Worm (Caenorhabditis elegans) whole organism, L1 larva: ENCODE results near the gene Y66D12A.24.

Experiments used
- ama-1 ChIP-seq: fragments of 150-350 bp; optimal IDR thresholded peaks from 2 replicates; lab custom pipeline; 2014
- fos-1 ChIP-seq: fragments of 150-350 bp; optimal IDR thresholded peaks from 2 replicates; lab custom pipeline; 2014; ENCODE audit warnings: missing biosample characterization, missing genetic modification characterization
- nhr-11 ChIP-seq: fragments of 150-350 bp; optimal IDR thresholded peaks from 2 replicates; lab custom pipeline; 2014; ENCODE audit warnings: missing biosample characterization, missing genetic modification characterization
- pag-3 ChIP-seq: sonication (generic microtip); optimal IDR thresholded peaks from 2 replicates; lab custom pipeline; 2017; ENCODE audit warnings: missing genetic modification characterization, mild to moderate bottlenecking, missing compliant biosample characterization, antibody characterized with exemption, borderline replicate concordance; ENCODE audit not compliant: insufficient read depth

DNA sequence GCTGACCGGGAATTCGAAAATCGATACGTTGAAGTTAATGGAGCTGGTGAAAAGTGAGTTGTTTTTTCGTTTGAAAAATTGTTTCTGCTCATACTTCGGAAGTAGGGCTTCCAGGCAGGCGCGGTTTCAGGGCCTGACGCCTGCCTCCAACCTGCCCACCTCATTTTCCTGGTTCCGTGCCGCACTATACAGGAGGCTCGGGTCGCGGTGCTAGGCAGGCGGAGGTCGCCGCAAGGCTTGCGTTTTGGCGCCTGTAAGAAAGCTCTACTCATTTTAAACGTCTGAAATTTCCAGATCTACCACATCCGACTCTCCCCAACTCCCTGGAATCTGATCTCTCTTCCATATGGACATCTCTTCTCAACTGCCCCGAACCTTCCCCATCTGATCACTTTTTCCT, 48.3 kb downstream of the Y66D12A.24 start:
- TF ChIP-seq ama-1 (lab: Kevin White, UChicago), result no peak
- no peak for TF ChIP-seq fos-1 (tag; lab: Kevin White, UChicago)
- TF ChIP-seq nhr-11 (tag; lab: Kevin White, UChicago), result no peak
- no peak for TF ChIP-seq pag-3 (tag; lab: Kevin White, UChicago)
